Worm (Caenorhabditis elegans) whole organism, young adult: ENCODE results near the gene C10B5.1.

Experiments
- ama-1 ChIP-seq, 3 experiments: fragments of 150-350 bp in 1 of 3; sonication (generic microtip) in 2 of 3; optimal IDR thresholded peaks; 2 replicates each; lab custom pipeline; 2014 to 2018; ENCODE audit warnings: missing biosample characterization in 2 of 3, missing genetic modification characterization in 2 of 3, missing genetic modification reagents in 2 of 3
- ztf-25 ChIP-seq: fragments of 200-800 bp; sonication (Bioruptor generic); IDR thresholded peaks from 2 replicates; pipeline ENCODE4 v1.3.6; 2022; ENCODE audit warnings: missing genetic modification reagents, missing genetic modification characterization, missing compliant biosample characterization

- TF ChIP-seq ztf-25 (GFP tag; lab: Robert Waterston, UW) (no peak), ama-1 (optimal IDR thresholded peaks at IDR 0.05; lab: Kevin White, UChicago) (no peak), ama-1 (GFP tag; optimal IDR thresholded peaks at IDR 0.05; lab: Kevin White, UChicago) (no peak)
Observed at ce11 chrV:8603272-8603671, 22.2 kb downstream of the C10B5.1 start, which contains the start of gene F41E6.5.
